Worm (Caenorhabditis elegans): ENCODE data around the gene K10D11.3.

- TF ChIP-seq nhr-11 (tag; optimal IDR thresholded peaks at IDR 0.05) (no peak), odd-2 (tag; optimal IDR thresholded peaks at IDR 0.05) (no peak), ceh-9 (tag; optimal IDR thresholded peaks at IDR 0.05) (no peak), pag-3 (tag; optimal IDR thresholded peaks at IDR 0.05; ENCODE audit: borderline replicate concordance) (no peak)
Observed at ce11 chrIV:13033516-13033915, 47.6 kb upstream of the K10D11.3 start.
